Worm (Caenorhabditis elegans) whole organism, L2 larva: ENCODE data around the gene clec-84.

Source experiments
- C34F6.9 ChIP-seq: fragments of 150-350 bp; optimal IDR thresholded peaks from 2 replicates; lab custom pipeline; 2014; ENCODE audit warnings: missing biosample characterization, missing genetic modification characterization
- F13H6.1 ChIP-seq: sonication (generic microtip); optimal IDR thresholded peaks from 2 replicates; lab custom pipeline; 2016; ENCODE audit warnings: missing genetic modification characterization, missing compliant biosample characterization
- R02D3.7 ChIP-seq: fragments of 150-350 bp; optimal IDR thresholded peaks from 2 replicates; lab custom pipeline; 2014; ENCODE audit warnings: missing biosample characterization, missing genetic modification characterization
- Y55F3AM.14 ChIP-seq: fragments of 200-800 bp; sonication (Bioruptor generic); optimal IDR thresholded peaks from 2 replicates; lab custom pipeline; 2018; ENCODE audit warnings: mild to moderate bottlenecking, missing genetic modification characterization, missing compliant biosample characterization
- ZK546.5 ChIP-seq: sonication (generic microtip); optimal IDR thresholded peaks from 2 replicates; lab custom pipeline; 2017; ENCODE audit warnings: missing biosample characterization, missing genetic modification characterization
- ama-1 ChIP-seq: fragments of 150-350 bp; optimal IDR thresholded peaks from 2 replicates; lab custom pipeline; 2018; ENCODE audit warnings: inconsistent platforms
- blmp-1 ChIP-seq: sonication (generic microtip); optimal IDR thresholded peaks from 2 replicates; lab custom pipeline; 2017; ENCODE audit warnings: missing genetic modification characterization, mild to moderate bottlenecking, missing compliant biosample characterization, antibody characterized with exemption, moderate library complexity; ENCODE audit not compliant: insufficient read depth
- ceh-82 ChIP-seq: fragments of 150-350 bp; optimal IDR thresholded peaks from 2 replicates; lab custom pipeline; 2014; ENCODE audit warnings: missing biosample characterization, missing genetic modification characterization
- crh-2 ChIP-seq: sonication (generic microtip); optimal IDR thresholded peaks from 2 replicates; lab custom pipeline; 2017; ENCODE audit warnings: missing biosample characterization, missing genetic modification characterization
- egl-27 ChIP-seq: sonication (generic microtip); optimal IDR thresholded peaks from 3 replicates; lab custom pipeline; 2017; ENCODE audit warnings: missing biosample characterization, missing genetic modification reagents, missing genetic modification characterization
- elt-1 ChIP-seq: fragments of 150-350 bp; optimal IDR thresholded peaks from 2 replicates; lab custom pipeline; 2014; ENCODE audit warnings: missing biosample characterization, missing genetic modification characterization
- elt-3 ChIP-seq: sonication (generic microtip); optimal IDR thresholded peaks from 2 replicates; lab custom pipeline; 2017; ENCODE audit warnings: missing biosample characterization, missing genetic modification characterization
- fos-1 ChIP-seq: fragments of 150-350 bp; optimal IDR thresholded peaks from 2 replicates; lab custom pipeline; 2014; ENCODE audit warnings: missing biosample characterization, missing genetic modification characterization
- gmeb-1 ChIP-seq: fragments of 150-350 bp; optimal IDR thresholded peaks from 2 replicates; lab custom pipeline; 2014; ENCODE audit warnings: missing biosample characterization, missing genetic modification characterization
- lin-39 ChIP-seq: fragments of 150-350 bp; optimal IDR thresholded peaks from 2 replicates; lab custom pipeline; 2014; ENCODE audit warnings: missing biosample characterization, missing genetic modification reagents, missing genetic modification characterization
- lsy-2 ChIP-seq, 2 experiments: fragments of 150-350 bp in 1 of 2; sonication (generic microtip) in 1 of 2; optimal IDR thresholded peaks; 2 replicates each; lab custom pipeline; 2014 to 2017; ENCODE audit warnings: missing biosample characterization in 2 of 2, missing genetic modification characterization in 2 of 2
- mab-5 ChIP-seq: fragments of 150-350 bp; optimal IDR thresholded peaks from 2 replicates; lab custom pipeline; 2014; ENCODE audit warnings: missing biosample characterization, missing genetic modification characterization
- mbf-1 ChIP-seq: sonication (generic microtip); optimal IDR thresholded peaks from 2 replicates; lab custom pipeline; 2017; ENCODE audit warnings: missing biosample characterization, missing genetic modification characterization
- nhr-11 ChIP-seq: fragments of 150-350 bp; optimal IDR thresholded peaks from 2 replicates; lab custom pipeline; 2014; ENCODE audit warnings: missing biosample characterization, missing genetic modification characterization
- nhr-12 ChIP-seq: fragments of 150-350 bp; optimal IDR thresholded peaks from 2 replicates; lab custom pipeline; 2014; ENCODE audit warnings: missing biosample characterization, missing genetic modification characterization
- nhr-129 ChIP-seq: fragments of 150-350 bp; optimal IDR thresholded peaks from 2 replicates; lab custom pipeline; 2014; ENCODE audit warnings: missing biosample characterization, missing genetic modification characterization
- nhr-21 ChIP-seq: fragments of 150-350 bp; optimal IDR thresholded peaks from 2 replicates; lab custom pipeline; 2014; ENCODE audit warnings: missing biosample characterization, missing genetic modification characterization
- nhr-23 ChIP-seq: fragments of 150-350 bp; optimal IDR thresholded peaks from 2 replicates; lab custom pipeline; 2014; ENCODE audit warnings: missing biosample characterization, missing genetic modification reagents, missing genetic modification characterization
- nhr-237 ChIP-seq: fragments of 150-350 bp; optimal IDR thresholded peaks from 2 replicates; lab custom pipeline; 2014; ENCODE audit warnings: missing biosample characterization, missing genetic modification characterization
- nhr-25 ChIP-seq: fragments of 150-350 bp; sonication (generic microtip); optimal IDR thresholded peaks from 3 replicates; lab custom pipeline; 2014; ENCODE audit warnings: missing biosample characterization, missing genetic modification characterization
- nhr-6 ChIP-seq: fragments of 150-350 bp; optimal IDR thresholded peaks from 2 replicates; lab custom pipeline; 2014; ENCODE audit warnings: missing biosample characterization, missing genetic modification characterization
- peb-1 ChIP-seq: fragments of 150-350 bp; optimal IDR thresholded peaks from 2 replicates; lab custom pipeline; 2014; ENCODE audit warnings: missing biosample characterization, missing genetic modification characterization
- sem-4 ChIP-seq: fragments of 150-350 bp; optimal IDR thresholded peaks from 2 replicates; lab custom pipeline; 2014; ENCODE audit warnings: missing biosample characterization, missing genetic modification reagents, missing genetic modification characterization
- skn-1 ChIP-seq: sonication (generic microtip); optimal IDR thresholded peaks from 2 replicates; lab custom pipeline; 2017; ENCODE audit warnings: missing biosample characterization, missing genetic modification characterization
- sma-3 ChIP-seq: sonication (generic microtip); optimal IDR thresholded peaks from 2 replicates; lab custom pipeline; 2016; ENCODE audit warnings: missing genetic modification reagents, missing genetic modification characterization, missing compliant biosample characterization
- sma-9 ChIP-seq, 2 experiments: fragments of 150-350 bp in 1 of 2; sonication (generic microtip) in 1 of 2; optimal IDR thresholded peaks; 2 replicates each; lab custom pipeline; 2014 to 2016; ENCODE audit warnings: missing genetic modification characterization in 2 of 2, mild to moderate bottlenecking in 1 of 2, missing biosample characterization in 1 of 2, missing compliant biosample characterization in 1 of 2, missing genetic modification reagents in 1 of 2, moderate library complexity in 1 of 2
- snpc-4 ChIP-seq: fragments of 150-350 bp; optimal IDR thresholded peaks from 2 replicates; lab custom pipeline; 2014; ENCODE audit warnings: missing biosample characterization, missing genetic modification characterization
- unc-62 ChIP-seq: fragments of 150-350 bp; optimal IDR thresholded peaks from 2 replicates; lab custom pipeline; 2014; ENCODE audit warnings: missing biosample characterization, missing genetic modification reagents, missing genetic modification characterization
- zag-1 ChIP-seq: fragments of 150-350 bp; optimal IDR thresholded peaks from 2 replicates; lab custom pipeline; 2014; ENCODE audit warnings: missing biosample characterization, missing genetic modification characterization
- ztf-1 ChIP-seq: fragments of 200-800 bp; sonication (Bioruptor generic); conservative IDR thresholded peaks from 2 replicates; pipeline ENCODE4 v1.3.6; 2022; ENCODE audit warnings: missing genetic modification characterization, missing compliant biosample characterization
- ztf-4 ChIP-seq: fragments of 150-350 bp; optimal IDR thresholded peaks from 2 replicates; lab custom pipeline; 2014; ENCODE audit warnings: missing biosample characterization, missing genetic modification characterization

clec-84 gene

ce11 chrIV:2855056-2855752, 12.9 kb downstream of the clec-84 start:
- TF ChIP-seq crh-2 (tag; lab: Kevin White, UChicago) (peak; percentile 60), fos-1 (peak; percentile 70), sma-9 (GFP tag; optimal IDR thresholded peaks at IDR 0.05; lab: Kevin White, UChicago) (peak; percentile 78), sma-9 (tag; optimal IDR thresholded peaks at IDR 0.05; lab: Kevin White, UChicago) (no peak), Y55F3AM.14 (no peak), gmeb-1 (tag; lab: Kevin White, UChicago) (peak; percentile 3)

- no peak for TF ChIP-seq nhr-12 (tag; lab: Kevin White, UChicago)
These were observed 16.5 kb downstream of the clec-84 start for ce11 chrIV:2858734-2859133.

- TF ChIP-seq sma-9 (GFP tag; optimal IDR thresholded peaks at IDR 0.05; lab: Kevin White, UChicago) (no peak), sma-9 (tag; optimal IDR thresholded peaks at IDR 0.05; lab: Kevin White, UChicago) (no peak), lsy-2 (tag; optimal IDR thresholded peaks at IDR 0.05; lab: Kevin White, UChicago) (no peak), ZK546.5 (no peak), sem-4 (no peak), ama-1 (lab: Kevin White, UChicago) (no peak), R02D3.7 (tag; lab: Kevin White, UChicago) (no peak), ceh-82 (tag; lab: Kevin White, UChicago) (no peak), egl-27 (tag; lab: Kevin White, UChicago) (no peak), C34F6.9 (tag; lab: Kevin White, UChicago) (no peak), mbf-1 (tag; lab: Kevin White, UChicago) (no peak), nhr-129 (no peak), elt-1 (tag; lab: Kevin White, UChicago) (no peak)
These were observed 22.5 kb downstream of the clec-84 start, which contains the start of gene Y54G2A.16 for ce11 chrIV:2864743-2865142. Gene Y54G2A.16, minus strand, starts transcription at chrIV:2864843.

- TF ChIP-seq Y55F3AM.14 (no peak), nhr-129 (peak; percentile 26), lsy-2 (tag; optimal IDR thresholded peaks at IDR 0.05; lab: Kevin White, UChicago) (peak in 1 of 2 experiments; percentile 11), F13H6.1 (peak; percentile 94)
These were observed 43.0 kb downstream of the clec-84 start for ce11 chrIV:2885260-2885659.

- TF ChIP-seq nhr-6 = no peak
- TF ChIP-seq zag-1 (tag; lab: Kevin White, UChicago) = no peak
- TF ChIP-seq Y55F3AM.14 = no peak
- TF ChIP-seq blmp-1 (tag; lab: Kevin White, UChicago) = no peak
- TF ChIP-seq fos-1 = no peak
- no peak for TF ChIP-seq nhr-237 (tag; lab: Kevin White, UChicago)
- TF ChIP-seq mab-5 (tag; lab: Kevin White, UChicago) = no peak
- no peak for TF ChIP-seq snpc-4 (tag; lab: Kevin White, UChicago)
- no peak for TF ChIP-seq elt-3 (tag; lab: Kevin White, UChicago)
- no peak for TF ChIP-seq nhr-25
- no peak for TF ChIP-seq unc-62
- no peak for TF ChIP-seq crh-2 (tag; lab: Kevin White, UChicago)
- TF ChIP-seq mbf-1 (tag; lab: Kevin White, UChicago) = no peak
- no peak for TF ChIP-seq ztf-1 (GFP tag; lab: Robert Waterston, UW)
- TF ChIP-seq lin-39 (tag; lab: Kevin White, UChicago) = no peak
- no peak for TF ChIP-seq sma-3 (GFP tag; lab: Kevin White, UChicago)
- TF ChIP-seq gmeb-1 (tag; lab: Kevin White, UChicago) = no peak
- no peak for TF ChIP-seq nhr-12 (tag; lab: Kevin White, UChicago)
- no peak for TF ChIP-seq elt-1 (tag; lab: Kevin White, UChicago)
- TF ChIP-seq egl-27 (tag; lab: Kevin White, UChicago) = no peak
- TF ChIP-seq, all 48 proteins: peak for 0
These were observed 44.4 kb downstream of the clec-84 start, which contains the start of gene dml-1 for ce11 chrIV:2886655-2887054. Gene dml-1, plus strand, starts transcription at chrIV:2886955.

ce11 chrIV:2887245-2887644, 45.0 kb downstream of the clec-84 start:
- no peak for TF ChIP-seq mbf-1 (tag; lab: Kevin White, UChicago)
- no peak for TF ChIP-seq gmeb-1 (tag; lab: Kevin White, UChicago)
- TF ChIP-seq ceh-82 (tag; lab: Kevin White, UChicago) = no peak
- no peak for TF ChIP-seq fos-1
- no peak for TF ChIP-seq nhr-21
- TF ChIP-seq nhr-6 = no peak
- TF ChIP-seq ztf-4 (tag; lab: Kevin White, UChicago) = no peak
- no peak for TF ChIP-seq nhr-23
- no peak for TF ChIP-seq peb-1 (tag; lab: Kevin White, UChicago)
- TF ChIP-seq nhr-237 (tag; lab: Kevin White, UChicago) = no peak
- no peak for TF ChIP-seq skn-1 (tag; lab: Kevin White, UChicago)
- no peak for TF ChIP-seq lsy-2 (tag; optimal IDR thresholded peaks at IDR 0.05; lab: Kevin White, UChicago)
- TF ChIP-seq nhr-11 (tag; lab: Kevin White, UChicago) = no peak
